Worm (Caenorhabditis elegans) whole organism, late embryonic: Measurements from ENCODE around the gene Y42A5A.3.
A peak's percentile ranks its signal among the peaks of the same experiment; 100 is the strongest.

Experiments
- C08G9.2 ChIP-seq: sonication (generic microtip); optimal IDR thresholded peaks from 2 replicates; lab custom pipeline; 2016; ENCODE audit warnings: mild to moderate bottlenecking, missing genetic modification characterization, moderate library complexity, missing compliant biosample characterization
- C38D4.7 ChIP-seq: fragments of 200-800 bp; sonication (Bioruptor generic); optimal IDR thresholded peaks from 2 replicates; lab custom pipeline; 2018; ENCODE audit warnings: mild to moderate bottlenecking, missing genetic modification characterization, moderate library complexity, missing compliant biosample characterization
- F13H6.1 ChIP-seq: sonication (generic microtip); optimal IDR thresholded peaks from 2 replicates; lab custom pipeline; 2016; ENCODE audit warnings: missing genetic modification characterization, missing compliant biosample characterization
- K02D7.2 ChIP-seq: sonication (generic microtip); optimal IDR thresholded peaks from 2 replicates; lab custom pipeline; 2017; ENCODE audit warnings: mild to moderate bottlenecking, missing genetic modification characterization, missing compliant biosample characterization
- T23F11.4 ChIP-seq: fragments of 200-800 bp; sonication (Bioruptor generic); optimal IDR thresholded peaks from 2 replicates; lab custom pipeline; 2018; ENCODE audit warnings: mild to moderate bottlenecking, missing genetic modification characterization, missing compliant biosample characterization
- Y22D7AL.16 ChIP-seq: sonication (generic microtip); optimal IDR thresholded peaks from 2 replicates; lab custom pipeline; 2016; ENCODE audit warnings: missing genetic modification characterization, missing compliant biosample characterization
- ama-1 ChIP-seq: fragments of 150-350 bp; optimal IDR thresholded peaks from 2 replicates; lab custom pipeline; 2014
- ceh-18 ChIP-seq: sonication (generic microtip); optimal IDR thresholded peaks from 2 replicates; lab custom pipeline; 2016; ENCODE audit warnings: missing genetic modification characterization, missing compliant biosample characterization
- ceh-24 ChIP-seq: sonication (generic microtip); optimal IDR thresholded peaks from 2 replicates; lab custom pipeline; 2016; ENCODE audit warnings: mild to moderate bottlenecking, missing genetic modification characterization, missing compliant biosample characterization
- ceh-30 ChIP-seq: fragments of 150-350 bp; optimal IDR thresholded peaks from 2 replicates; lab custom pipeline; 2014; ENCODE audit warnings: missing biosample characterization, missing genetic modification characterization
- ceh-31 ChIP-seq: sonication (generic microtip); optimal IDR thresholded peaks from 2 replicates; lab custom pipeline; 2016; ENCODE audit warnings: missing genetic modification characterization, missing compliant biosample characterization
- ceh-45 ChIP-seq: fragments of 200-800 bp; sonication (Bioruptor generic); IDR thresholded peaks from 2 replicates; pipeline ENCODE4 v1.3.6; 2022; ENCODE audit warnings: missing genetic modification reagents, missing genetic modification characterization, missing compliant biosample characterization
- ceh-48 ChIP-seq: sonication (generic microtip); optimal IDR thresholded peaks from 2 replicates; lab custom pipeline; 2016; ENCODE audit warnings: missing genetic modification characterization, inconsistent platforms, missing compliant biosample characterization
- ceh-6 ChIP-seq: fragments of 200-800 bp; sonication (Bioruptor generic); optimal IDR thresholded peaks from 2 replicates; lab custom pipeline; 2018; ENCODE audit warnings: mild to moderate bottlenecking, missing genetic modification characterization, missing compliant biosample characterization
- dmd-4 ChIP-seq: sonication (generic microtip); optimal IDR thresholded peaks from 2 replicates; lab custom pipeline; 2016; ENCODE audit warnings: borderline replicate concordance, missing genetic modification characterization, missing compliant biosample characterization
- dve-1 ChIP-seq: sonication (generic microtip); optimal IDR thresholded peaks from 2 replicates; lab custom pipeline; 2017; ENCODE audit warnings: antibody characterized with exemption, mild to moderate bottlenecking, missing genetic modification characterization, missing compliant biosample characterization
- elt-2 ChIP-seq: sonication (generic microtip); optimal IDR thresholded peaks from 2 replicates; lab custom pipeline; 2016; ENCODE audit warnings: missing genetic modification reagents, missing genetic modification characterization, missing compliant biosample characterization
- eyg-1 ChIP-seq: sonication (generic microtip); optimal IDR thresholded peaks from 2 replicates; lab custom pipeline; 2016; ENCODE audit warnings: missing genotype, missing genetic modification characterization, missing compliant biosample characterization
- fax-1 ChIP-seq: sonication (generic microtip); optimal IDR thresholded peaks from 2 replicates; lab custom pipeline; 2016; ENCODE audit warnings: missing genotype, missing genetic modification characterization, missing compliant biosample characterization
- fkh-6 ChIP-seq: sonication (generic microtip); optimal IDR thresholded peaks from 2 replicates; lab custom pipeline; 2016; ENCODE audit warnings: missing genetic modification characterization, missing compliant biosample characterization
- hlh-15 ChIP-seq: sonication (generic microtip); optimal IDR thresholded peaks from 2 replicates; lab custom pipeline; 2016; ENCODE audit warnings: missing genetic modification characterization, missing compliant biosample characterization
- hlh-30 ChIP-seq: sonication (generic microtip); optimal IDR thresholded peaks from 2 replicates; lab custom pipeline; 2017; ENCODE audit warnings: antibody characterized with exemption, missing genetic modification characterization, missing compliant biosample characterization; ENCODE audit not compliant: insufficient read depth
- hlh-6 ChIP-seq: sonication (generic microtip); optimal IDR thresholded peaks from 2 replicates; lab custom pipeline; 2016; ENCODE audit warnings: missing genotype, missing genetic modification characterization, missing compliant biosample characterization
- hlh-8 ChIP-seq: sonication (generic microtip); optimal IDR thresholded peaks from 2 replicates; lab custom pipeline; 2016; ENCODE audit warnings: missing genotype, missing genetic modification characterization, missing compliant biosample characterization
- lim-6 ChIP-seq: sonication (generic microtip); optimal IDR thresholded peaks from 2 replicates; lab custom pipeline; 2016; ENCODE audit warnings: missing genetic modification characterization, missing compliant biosample characterization
- lin-11 ChIP-seq: fragments of 200-800 bp; sonication (Bioruptor generic); optimal IDR thresholded peaks from 2 replicates; lab custom pipeline; 2018; ENCODE audit warnings: mild to moderate bottlenecking, missing genetic modification characterization, missing compliant biosample characterization
- mec-3 ChIP-seq: sonication (generic microtip); optimal IDR thresholded peaks from 2 replicates; lab custom pipeline; 2016; ENCODE audit warnings: borderline replicate concordance, missing genetic modification characterization, missing compliant biosample characterization
- nfya-1 ChIP-seq: sonication (generic microtip); optimal IDR thresholded peaks from 2 replicates; lab custom pipeline; 2017; ENCODE audit warnings: missing genetic modification characterization, mild to moderate bottlenecking, missing compliant biosample characterization, antibody characterized with exemption, moderate library complexity
- nhr-11 ChIP-seq: fragments of 150-350 bp; optimal IDR thresholded peaks from 2 replicates; lab custom pipeline; 2014; ENCODE audit warnings: missing biosample characterization, missing genetic modification characterization
- npax-4 ChIP-seq: sonication (generic microtip); optimal IDR thresholded peaks from 2 replicates; lab custom pipeline; 2016; ENCODE audit warnings: missing genetic modification characterization, missing compliant biosample characterization
- pha-2 ChIP-seq: sonication (generic microtip); optimal IDR thresholded peaks from 2 replicates; lab custom pipeline; 2017; ENCODE audit warnings: mild to moderate bottlenecking, missing genetic modification characterization, missing compliant biosample characterization
- pha-4 ChIP-seq: fragments of 150-350 bp; optimal IDR thresholded peaks from 2 replicates; lab custom pipeline; 2018; ENCODE audit warnings: missing biosample characterization, missing genetic modification reagents, missing genetic modification characterization
- pqm-1 ChIP-seq: sonication (generic microtip); optimal IDR thresholded peaks from 2 replicates; lab custom pipeline; 2016; ENCODE audit warnings: missing genetic modification characterization, missing compliant biosample characterization
- ref-2 ChIP-seq: sonication (generic microtip); optimal IDR thresholded peaks from 2 replicates; lab custom pipeline; 2016; ENCODE audit warnings: missing genetic modification characterization, missing compliant biosample characterization
- sox-4 ChIP-seq: sonication (generic microtip); optimal IDR thresholded peaks from 2 replicates; lab custom pipeline; 2017; ENCODE audit warnings: mild to moderate bottlenecking, missing genetic modification characterization, inconsistent platforms, missing compliant biosample characterization
- syd-9 ChIP-seq: sonication (generic microtip); optimal IDR thresholded peaks from 2 replicates; lab custom pipeline; 2016; ENCODE audit warnings: mild to moderate bottlenecking, missing genetic modification characterization, moderate library complexity, missing compliant biosample characterization
- tbx-2 ChIP-seq: sonication (generic microtip); optimal IDR thresholded peaks from 2 replicates; lab custom pipeline; 2016; ENCODE audit warnings: missing genetic modification characterization, missing compliant biosample characterization
- ttx-3 ChIP-seq: sonication (generic microtip); optimal IDR thresholded peaks from 2 replicates; lab custom pipeline; 2016; ENCODE audit warnings: missing genetic modification reagents, missing genetic modification characterization, missing compliant biosample characterization
- unc-42 ChIP-seq: sonication (generic microtip); optimal IDR thresholded peaks from 2 replicates; lab custom pipeline; 2016; ENCODE audit warnings: missing genotype, missing genetic modification characterization, missing compliant biosample characterization
- unc-55 ChIP-seq: sonication (generic microtip); optimal IDR thresholded peaks from 2 replicates; lab custom pipeline; 2017; ENCODE audit warnings: missing biosample characterization, missing genetic modification reagents, missing genetic modification characterization
- ztf-16 ChIP-seq: sonication (generic microtip); optimal IDR thresholded peaks from 2 replicates; lab custom pipeline; 2017; ENCODE audit warnings: missing genetic modification characterization, missing compliant biosample characterization

Y42A5A.3 gene

DNA sequence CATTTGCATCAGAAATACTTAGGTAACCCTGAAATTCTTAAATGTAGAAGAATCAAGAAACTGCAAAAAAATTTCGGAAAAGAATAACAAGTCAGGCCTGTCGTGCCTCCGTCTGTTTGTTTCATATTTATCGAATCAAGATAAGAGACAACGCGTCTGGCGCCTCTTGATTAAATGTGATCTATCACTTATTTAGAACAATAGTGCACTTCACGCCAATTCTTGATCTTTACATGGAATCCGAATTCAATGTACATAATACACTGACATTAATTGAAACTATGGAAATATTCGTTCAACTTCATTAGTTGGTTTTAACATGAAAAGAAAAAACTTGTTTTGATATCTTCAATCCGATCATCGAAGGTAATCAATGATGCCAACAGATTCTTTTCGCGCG lies 26.7 kb upstream of the Y42A5A.3 start, which contains the start of gene mboa-2:
TSS of gene mboa-2 (minus strand) at position 28 of the 400 bp plus-strand sequence.
- TF ChIP-seq hlh-6 (tag; lab: Kevin White, UChicago) (no peak), syd-9 (no peak), C08G9.2 (tag; lab: Kevin White, UChicago) (no peak), ceh-6 (GFP tag; lab: Kevin White, UChicago) (no peak), ref-2 (tag; lab: Kevin White, UChicago) (no peak), ceh-31 (no peak), lim-6 (no peak), tbx-2 (tag; lab: Kevin White, UChicago) (no peak), nhr-11 (tag; lab: Kevin White, UChicago) (no peak)

ce11 chrV:11121247-11121646 lies 25.5 kb upstream of the Y42A5A.3 start:
- TF ChIP-seq fkh-6 (tag; lab: Kevin White, UChicago) (no peak), ceh-31 (no peak), unc-42 (tag; lab: Kevin White, UChicago) (peak; percentile 77), elt-2 (tag; lab: Kevin White, UChicago) (no peak), npax-4 (no peak), lim-6 (no peak), hlh-15 (tag; lab: Kevin White, UChicago) (no peak), ttx-3 (tag; lab: Kevin White, UChicago) (no peak), ref-2 (tag; lab: Kevin White, UChicago) (no peak), pha-4 (tag; lab: Kevin White, UChicago) (no peak), hlh-30 (peak; percentile 81), lin-11 (tag; lab: Kevin White, UChicago) (no peak), C38D4.7 (GFP tag; lab: Kevin White, UChicago) (no peak), nhr-11 (tag; lab: Kevin White, UChicago) (no peak), eyg-1 (tag; lab: Kevin White, UChicago) (no peak), ama-1 (lab: Kevin White, UChicago) (no peak), ceh-48 (tag; lab: Kevin White, UChicago) (no peak)

DNA sequence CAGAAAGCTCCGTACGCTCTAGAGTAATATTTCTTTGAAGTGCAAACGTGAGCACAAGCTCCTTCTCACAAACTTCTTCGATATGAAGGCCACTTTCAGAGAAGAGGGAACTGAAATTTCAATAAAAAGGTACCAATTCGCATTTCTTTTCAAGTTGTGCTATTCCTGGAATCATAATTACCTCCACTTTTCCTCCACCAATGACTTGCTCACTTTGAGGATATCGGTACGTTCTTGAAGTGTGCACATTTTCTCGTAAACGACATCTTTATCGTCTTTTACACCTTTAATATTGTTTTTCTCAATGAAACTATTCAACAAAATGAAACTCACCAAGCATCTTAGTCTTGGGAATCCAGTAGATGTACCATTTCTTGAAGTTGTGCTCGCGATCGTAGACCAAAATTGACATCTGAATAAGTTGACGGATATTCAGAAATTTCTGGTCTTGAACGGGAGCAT lies 23.6 kb upstream of the Y42A5A.3 start, which contains the start of gene scb-1:
TSS of gene scb-1 (minus strand) at position 412 of the 462 bp plus-strand sequence.
- TF ChIP-seq T23F11.4 (GFP tag; lab: Kevin White, UChicago) (no peak), K02D7.2 (no peak), ceh-31 (no peak), pqm-1 (tag; lab: Kevin White, UChicago) (no peak), ceh-45 (GFP tag; lab: Robert Waterston, UW) (no peak), ztf-16 (tag; lab: Kevin White, UChicago) (no peak), fkh-6 (tag; lab: Kevin White, UChicago) (no peak), nfya-1 (tag; lab: Kevin White, UChicago) (no peak), pha-2 (no peak), hlh-15 (tag; lab: Kevin White, UChicago) (no peak), dve-1 (tag; lab: Kevin White, UChicago) (no peak), Y22D7AL.16 (tag; lab: Kevin White, UChicago) (no peak), ceh-18 (no peak), hlh-30 (no peak), sox-4 (no peak), dmd-4 (no peak), ceh-48 (tag; lab: Kevin White, UChicago) (no peak), mec-3 (tag; lab: Kevin White, UChicago) (no peak)
- TF ChIP-seq, all 69 proteins: peak for 0

- TF ChIP-seq F13H6.1 (tag; lab: Kevin White, UChicago) = no peak
- TF ChIP-seq ref-2 (tag; lab: Kevin White, UChicago) = no peak
- no peak for TF ChIP-seq fax-1 (tag; lab: Kevin White, UChicago)
- no peak for TF ChIP-seq pha-2
- TF ChIP-seq ceh-24 (tag; lab: Kevin White, UChicago) = no peak
- TF ChIP-seq Y22D7AL.16 (tag; lab: Kevin White, UChicago) = no peak
- no peak for TF ChIP-seq T23F11.4 (GFP tag; lab: Kevin White, UChicago)
- no peak for TF ChIP-seq nhr-11 (tag; lab: Kevin White, UChicago)
- no peak for TF ChIP-seq syd-9
- no peak for TF ChIP-seq hlh-6 (tag; lab: Kevin White, UChicago)
- no peak for TF ChIP-seq ceh-30 (tag; lab: Kevin White, UChicago)
- no peak for TF ChIP-seq unc-55 (GFP tag; lab: Kevin White, UChicago)
- TF ChIP-seq hlh-8 (tag; lab: Kevin White, UChicago) = no peak
- TF ChIP-seq, all 69 proteins: peak for 0
These were observed 22.5 kb upstream of the Y42A5A.3 start for ce11 chrV:11118179-11118725.
